Worm (Caenorhabditis elegans) whole organism, L1 larva: ENCODE results near the gene F19F10.14.
A peak's percentile ranks its signal among the peaks of the same experiment; 100 is the strongest.

ENCODE experiments used
- aly-2 ChIP-seq: fragments of 150-350 bp; optimal IDR thresholded peaks from 2 replicates; lab custom pipeline; 2014; ENCODE audit warnings: missing biosample characterization, missing genetic modification characterization
- ceh-8 ChIP-seq: fragments of 200-800 bp; sonication (Bioruptor generic); optimal IDR thresholded peaks from 2 replicates; lab custom pipeline; 2018; ENCODE audit warnings: mild to moderate bottlenecking, missing genetic modification characterization, moderate library complexity, missing compliant biosample characterization
- ceh-88 ChIP-seq: fragments of 200-800 bp; sonication (Bioruptor generic); IDR thresholded peaks from 2 replicates; pipeline ENCODE4 v1.3.6; 2022; ENCODE audit warnings: missing genetic modification characterization, missing compliant biosample characterization
- ceh-90 ChIP-seq: sonication (generic microtip); optimal IDR thresholded peaks from 2 replicates; lab custom pipeline; 2016; ENCODE audit warnings: missing genetic modification characterization, missing compliant biosample characterization
- dsc-1 ChIP-seq: sonication (generic microtip); optimal IDR thresholded peaks from 2 replicates; lab custom pipeline; 2016; ENCODE audit warnings: mild to moderate bottlenecking, missing genetic modification characterization, missing compliant biosample characterization
- efl-1 ChIP-seq, 4 experiments: fragments of 150-350 bp; optimal IDR thresholded peaks in 3 of 4; peaks in 1 of 4; 1 replicate in 1 of 4; 2 replicates in 3 of 4; lab custom pipeline; 2014; ENCODE audit warnings: missing biosample characterization in 2 of 4, missing genetic modification characterization in 2 of 4, missing genetic modification reagents in 2 of 4
- efl-3 ChIP-seq: fragments of 200-800 bp; sonication (Bioruptor generic); optimal IDR thresholded peaks from 2 replicates; lab custom pipeline; 2018; ENCODE audit warnings: mild to moderate bottlenecking, missing genetic modification characterization, missing compliant biosample characterization
- elt-3 ChIP-seq, 6 experiments: fragments of 150-350 bp in 1 of 6; sonication (generic microtip); optimal IDR thresholded peaks; 2 replicates each; lab custom pipeline; 2017 to 2018; ENCODE audit warnings: missing biosample characterization in 6 of 6, missing genetic modification characterization in 6 of 6, inconsistent platforms in 1 of 6
- fkh-10 ChIP-seq: sonication (generic microtip); optimal IDR thresholded peaks from 2 replicates; lab custom pipeline; 2017; ENCODE audit warnings: missing biosample characterization, missing genetic modification reagents, missing genetic modification characterization
- fkh-4 ChIP-seq: sonication (generic microtip); optimal IDR thresholded peaks from 2 replicates; lab custom pipeline; 2016; ENCODE audit warnings: missing compliant biosample characterization, missing genetic modification characterization, borderline replicate concordance
- grh-1 ChIP-seq: fragments of 200-800 bp; sonication (Bioruptor generic); IDR thresholded peaks from 2 replicates; pipeline ENCODE4 v1.3.6; 2022; ENCODE audit warnings: missing genetic modification reagents, missing genetic modification characterization, missing compliant biosample characterization
- hlh-4 ChIP-seq: sonication (generic microtip); optimal IDR thresholded peaks from 2 replicates; lab custom pipeline; 2016; ENCODE audit warnings: mild to moderate bottlenecking, missing genetic modification characterization, missing compliant biosample characterization
- hpl-2 ChIP-seq: fragments of 150-350 bp; optimal IDR thresholded peaks from 2 replicates; lab custom pipeline; 2014; ENCODE audit warnings: missing biosample characterization, missing genetic modification reagents, missing genetic modification characterization
- lin-13 ChIP-seq: fragments of 150-350 bp; optimal IDR thresholded peaks from 2 replicates; lab custom pipeline; 2014; ENCODE audit warnings: missing biosample characterization, missing genetic modification reagents, missing genetic modification characterization
- lin-14 ChIP-seq: fragments of 200-800 bp; sonication (Bioruptor generic); optimal IDR thresholded peaks from 2 replicates; lab custom pipeline; 2018; ENCODE audit warnings: mild to moderate bottlenecking, missing genetic modification characterization, moderate library complexity, missing compliant biosample characterization
- lin-15B ChIP-seq: fragments of 150-350 bp; sonication (generic microtip); optimal IDR thresholded peaks from 3 replicates; lab custom pipeline; 2014; ENCODE audit warnings: missing biosample characterization, missing genetic modification characterization
- lin-35 ChIP-seq, 2 experiments: fragments of 150-350 bp; optimal IDR thresholded peaks; 2 replicates each; lab custom pipeline; 2014; ENCODE audit warnings: missing biosample characterization in 2 of 2, missing genetic modification characterization in 2 of 2, missing genetic modification reagents in 2 of 2
- lin-39 ChIP-seq: fragments of 150-350 bp; optimal IDR thresholded peaks from 2 replicates; lab custom pipeline; 2014; ENCODE audit warnings: missing biosample characterization, missing genetic modification reagents, missing genetic modification characterization
- lsy-2 ChIP-seq, 2 experiments: fragments of 150-350 bp; optimal IDR thresholded peaks; 2 replicates each; lab custom pipeline; 2014; ENCODE audit warnings: missing biosample characterization in 2 of 2, missing genetic modification characterization in 2 of 2
- nhr-12 ChIP-seq: sonication (generic microtip); optimal IDR thresholded peaks from 2 replicates; lab custom pipeline; 2017; ENCODE audit warnings: missing biosample characterization, missing genetic modification characterization
- nhr-19 ChIP-seq: fragments of 200-800 bp; sonication (Bioruptor generic); conservative IDR thresholded peaks from 2 replicates; pipeline ENCODE4 v1.3.6; 2022; ENCODE audit warnings: missing genetic modification characterization, missing compliant biosample characterization
- nhr-28 ChIP-seq: fragments of 150-350 bp; optimal IDR thresholded peaks from 2 replicates; lab custom pipeline; 2014; ENCODE audit warnings: missing biosample characterization, missing genetic modification characterization
- nhr-71 ChIP-seq: sonication (generic microtip); optimal IDR thresholded peaks from 2 replicates; lab custom pipeline; 2016; ENCODE audit warnings: mild to moderate bottlenecking, missing genetic modification characterization, moderate library complexity, missing compliant biosample characterization
- nhr-76 ChIP-seq: sonication (generic microtip); optimal IDR thresholded peaks from 2 replicates; lab custom pipeline; 2017; ENCODE audit warnings: missing biosample characterization, missing genetic modification characterization
- pax-3 ChIP-seq: fragments of 200-800 bp; sonication (Bioruptor generic); optimal IDR thresholded peaks from 2 replicates; lab custom pipeline; 2018; ENCODE audit warnings: mild to moderate bottlenecking, missing genetic modification characterization, moderate library complexity, missing compliant biosample characterization
- sup-37 ChIP-seq: fragments of 200-800 bp; sonication (Bioruptor generic); optimal IDR thresholded peaks from 2 replicates; lab custom pipeline; 2018; ENCODE audit warnings: mild to moderate bottlenecking, missing genetic modification characterization, missing compliant biosample characterization
- tlp-1 ChIP-seq: fragments of 150-350 bp; optimal IDR thresholded peaks from 2 replicates; lab custom pipeline; 2014; ENCODE audit warnings: missing biosample characterization, missing genetic modification characterization
- unc-130 ChIP-seq: fragments of 150-350 bp; optimal IDR thresholded peaks from 2 replicates; lab custom pipeline; 2017; ENCODE audit warnings: missing biosample characterization, missing genetic modification characterization, inconsistent platforms
- unc-62 ChIP-seq: fragments of 150-350 bp; optimal IDR thresholded peaks from 2 replicates; lab custom pipeline; 2014; ENCODE audit warnings: missing biosample characterization, missing genetic modification reagents, missing genetic modification characterization
- zag-1 ChIP-seq: fragments of 150-350 bp; optimal IDR thresholded peaks from 2 replicates; lab custom pipeline; 2014; ENCODE audit warnings: missing biosample characterization, missing genetic modification characterization
- ztf-11 ChIP-seq, 2 experiments: sonication (generic microtip); optimal IDR thresholded peaks; 2 replicates each; lab custom pipeline; 2016 to 2017; ENCODE audit warnings: missing genetic modification characterization in 2 of 2, missing biosample characterization in 1 of 2, missing compliant biosample characterization in 1 of 2

F19F10.14 gene

ce11 chrV:7575563-7575962 lies 4.7 kb upstream of the F19F10.14 start, which contains the start of the genes snu-66 and ints-9 (continued):
- peak; percentile 66 for TF ChIP-seq lin-14 (GFP tag; lab: Kevin White, UChicago)
- TF ChIP-seq lin-15B, result peak; percentile 63
- peak; percentile 79 to 80 for TF ChIP-seq lsy-2 (tag; optimal IDR thresholded peaks at IDR 0.05; lab: Kevin White, UChicago)
- no peak for TF ChIP-seq aly-2 (tag; lab: Kevin White, UChicago)
- no peak for TF ChIP-seq sup-37
- no peak for TF ChIP-seq tlp-1
- peak in 1 of 2 experiments; percentile 33 for TF ChIP-seq ztf-11 (tag; optimal IDR thresholded peaks at IDR 0.05; lab: Kevin White, UChicago)
- no peak for TF ChIP-seq ceh-90 (tag; lab: Kevin White, UChicago)
- TF ChIP-seq nhr-19 (GFP tag; lab: Robert Waterston, UW), result peak; percentile 70
- TF ChIP-seq fkh-4 (tag; lab: Kevin White, UChicago), result no peak

DNA sequence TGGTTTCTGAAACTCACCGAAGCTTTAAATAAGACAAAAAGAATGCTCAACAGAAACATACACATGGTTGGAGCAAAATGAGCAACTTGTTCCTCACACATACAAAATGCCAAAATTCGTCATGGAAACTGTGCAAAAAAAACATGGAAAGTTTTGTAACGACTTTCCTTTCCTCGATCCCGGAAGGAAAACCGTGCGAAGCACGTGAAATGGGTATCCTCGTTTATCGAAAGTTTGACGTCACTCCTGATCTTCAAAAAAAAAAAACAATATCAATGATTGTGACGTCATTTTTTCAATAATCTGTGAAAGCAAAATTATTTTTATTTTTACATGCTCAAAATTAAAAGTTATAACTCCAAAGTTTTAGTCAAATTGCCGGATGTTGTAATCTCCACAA lies 565 bp downstream of the F19F10.14 start, which contains the start of gene clec-212:
Gene clec-212 (minus strand): TSS at position 101 of the 400 bp plus-strand sequence.
- TF ChIP-seq pax-3 (tag; lab: Kevin White, UChicago) (no peak), nhr-28 (tag; lab: Kevin White, UChicago) (no peak), lin-35 (GFP tag; optimal IDR thresholded peaks at IDR 0.05; lab: Kevin White, UChicago) (no peak), nhr-71 (tag; lab: Kevin White, UChicago) (no peak), lin-39 (tag; lab: Kevin White, UChicago) (no peak), efl-3 (GFP tag; lab: Kevin White, UChicago) (no peak), lin-13 (GFP tag; lab: Kevin White, UChicago) (no peak), elt-3 (tag; optimal IDR thresholded peaks at IDR 0.05; lab: Kevin White, UChicago) (no peak), lin-14 (GFP tag; lab: Kevin White, UChicago) (no peak), fkh-10 (GFP tag; lab: Kevin White, UChicago) (no peak), ceh-88 (no peak)
- TF ChIP-seq, all 84 proteins: peak for 0

ce11 chrV:7562947-7563346 lies 7.9 kb downstream of the F19F10.14 start, which contains the start of gene F19F10.1:
Gene F19F10.1, plus strand, starts transcription at chrV:7563247.
- TF ChIP-seq nhr-28 (tag; lab: Kevin White, UChicago), result no peak
- TF ChIP-seq, all 84 proteins: peak for 0

ce11 chrV:7558693-7559092 lies 12.2 kb downstream of the F19F10.14 start, which contains the start of gene ets-7:
Gene ets-7, minus strand, starts transcription at chrV:7558793.
- TF ChIP-seq efl-1 (optimal IDR thresholded peaks at IDR 0.05; lab: Kevin White, UChicago) (no peak), efl-1 (GFP tag; optimal IDR thresholded peaks at IDR 0.05 in 1 of 2; lab: Kevin White, UChicago) (peak in 1 of 2 experiments; percentile 33), hpl-2 (GFP tag; lab: Kevin White, UChicago) (no peak)

- TF ChIP-seq nhr-12 (no peak), grh-1 (GFP tag; lab: Robert Waterston, UW) (no peak), fkh-4 (tag; lab: Kevin White, UChicago) (peak; percentile 55), unc-130 (tag; lab: Kevin White, UChicago) (no peak), unc-62 (GFP tag; lab: Kevin White, UChicago) (no peak), efl-1 (optimal IDR thresholded peaks at IDR 0.05; lab: Kevin White, UChicago) (no peak), efl-1 (GFP tag; optimal IDR thresholded peaks at IDR 0.05 in 1 of 2; lab: Kevin White, UChicago) (peak in 1 of 2 experiments; percentile 24), dsc-1 (tag; lab: Kevin White, UChicago) (peak; percentile 78)
Measured at ce11 chrV:7555875-7556274, 15.0 kb downstream of the F19F10.14 start.

- TF ChIP-seq sup-37 (no peak), zag-1 (tag; lab: Kevin White, UChicago) (no peak), nhr-76 (no peak), hlh-4 (peak; percentile 44), dsc-1 (tag; lab: Kevin White, UChicago) (peak; percentile 94), unc-130 (tag; lab: Kevin White, UChicago) (no peak), ceh-8 (GFP tag; lab: Kevin White, UChicago) (no peak), nhr-71 (tag; lab: Kevin White, UChicago) (peak; percentile 8), fkh-4 (tag; lab: Kevin White, UChicago) (peak; percentile 84)
Measured at ce11 chrV:7553873-7554362, 16.9 kb downstream of the F19F10.14 start, which contains the start of gene ttr-10. Gene ttr-10, minus strand, starts transcription at chrV:7553923.
